Worm (Caenorhabditis elegans) whole organism, young adult: ENCODE data around the gene R144.11.

Experiments
- B0019.2 ChIP-seq: fragments of 200-800 bp; sonication (Bioruptor generic); conservative IDR thresholded peaks from 2 replicates; pipeline ENCODE4 v1.3.6; 2022; ENCODE audit warnings: missing genetic modification reagents, missing genetic modification characterization, missing compliant biosample characterization
- B0035.1 ChIP-seq: sonication (generic microtip); optimal IDR thresholded peaks from 2 replicates; lab custom pipeline; 2016; ENCODE audit warnings: missing genetic modification characterization, mild to moderate bottlenecking, missing compliant biosample characterization, missing genotype, missing genetic modification reagents
- B0261.1 ChIP-seq: sonication (generic microtip); optimal IDR thresholded peaks from 2 replicates; lab custom pipeline; 2016; ENCODE audit warnings: mild to moderate bottlenecking, missing genetic modification characterization, moderate library complexity, missing compliant biosample characterization
- B0336.3 ChIP-seq: fragments of 200-800 bp; sonication (Bioruptor generic); IDR thresholded peaks from 2 replicates; pipeline ENCODE4 v1.3.6; 2022; ENCODE audit warnings: missing genetic modification characterization, missing compliant biosample characterization
- C17E4.6 ChIP-seq: fragments of 200-800 bp; sonication (Bioruptor generic); IDR thresholded peaks from 2 replicates; pipeline ENCODE4 v1.3.6; 2022; ENCODE audit warnings: missing genetic modification reagents, missing genetic modification characterization, missing compliant biosample characterization
- D2030.7 ChIP-seq: fragments of 200-800 bp; sonication (Bioruptor generic); IDR thresholded peaks from 2 replicates; pipeline ENCODE4 v1.3.6; 2022; ENCODE audit warnings: missing genetic modification reagents, missing genetic modification characterization, missing compliant biosample characterization
- F33H1.4 ChIP-seq: fragments of 200-800 bp; sonication (Bioruptor generic); IDR thresholded peaks from 2 replicates; pipeline ENCODE4 v1.3.6; 2022; ENCODE audit warnings: missing genetic modification reagents, missing genetic modification characterization, missing compliant biosample characterization
- F49E8.2 ChIP-seq: sonication (generic microtip); optimal IDR thresholded peaks from 3 replicates; lab custom pipeline; 2017; ENCODE audit warnings: missing genetic modification characterization, mild to moderate bottlenecking, missing compliant biosample characterization, antibody characterized with exemption, moderate library complexity; ENCODE audit not compliant: insufficient read depth
- T07F8.4 ChIP-seq: sonication (generic microtip); optimal IDR thresholded peaks from 2 replicates; lab custom pipeline; 2016; ENCODE audit warnings: mild to moderate bottlenecking, missing genetic modification characterization, moderate library complexity, missing compliant biosample characterization
- Y53G8AR.9 ChIP-seq: fragments of 200-800 bp; sonication (Bioruptor generic); conservative IDR thresholded peaks from 2 replicates; pipeline ENCODE4 v1.3.6; 2022; ENCODE audit warnings: missing genetic modification reagents, missing genetic modification characterization, missing compliant biosample characterization
- Y79H2A.3 ChIP-seq: fragments of 200-800 bp; sonication (Bioruptor generic); conservative IDR thresholded peaks from 2 replicates; pipeline ENCODE4 v1.3.6; 2022; ENCODE audit warnings: missing genetic modification reagents, missing genetic modification characterization, missing compliant biosample characterization
- Y95B8A.8 ChIP-seq: fragments of 200-800 bp; sonication (Bioruptor generic); IDR thresholded peaks from 2 replicates; pipeline ENCODE4 v1.3.6; 2022; ENCODE audit warnings: missing genetic modification reagents, missing genetic modification characterization, missing compliant biosample characterization
- aptf-2 ChIP-seq: fragments of 200-800 bp; sonication (Bioruptor generic); conservative IDR thresholded peaks from 2 replicates; pipeline ENCODE4 v1.3.6; 2022; ENCODE audit warnings: missing genetic modification reagents, missing genetic modification characterization, missing compliant biosample characterization
- aptf-3 ChIP-seq: fragments of 200-800 bp; sonication (Bioruptor generic); IDR thresholded peaks from 2 replicates; pipeline ENCODE4 v1.3.6; 2022; ENCODE audit warnings: missing genetic modification characterization, missing compliant biosample characterization
- athp-1 ChIP-seq: sonication (generic microtip); optimal IDR thresholded peaks from 2 replicates; lab custom pipeline; 2017; ENCODE audit warnings: mild to moderate bottlenecking, missing genetic modification characterization, missing compliant biosample characterization
- dox-1 ChIP-seq: fragments of 200-800 bp; sonication (Bioruptor generic); IDR thresholded peaks from 2 replicates; pipeline ENCODE4 v1.3.6; 2022; ENCODE audit warnings: missing genetic modification reagents, missing genetic modification characterization, missing compliant biosample characterization
- dpl-1 ChIP-seq: fragments of 150-350 bp; optimal IDR thresholded peaks from 2 replicates; lab custom pipeline; 2014; ENCODE audit warnings: missing biosample characterization, missing genetic modification reagents, missing genetic modification characterization
- efl-1 ChIP-seq: fragments of 150-350 bp; optimal IDR thresholded peaks from 2 replicates; lab custom pipeline; 2014; ENCODE audit warnings: missing biosample characterization, missing genetic modification reagents, missing genetic modification characterization
- egl-44 ChIP-seq: fragments of 200-800 bp; sonication (Bioruptor generic); IDR thresholded peaks from 2 replicates; pipeline ENCODE4 v1.3.6; 2022; ENCODE audit warnings: missing genetic modification reagents, missing genetic modification characterization, missing compliant biosample characterization
- ets-4 ChIP-seq: fragments of 200-800 bp; sonication (Bioruptor generic); optimal IDR thresholded peaks from 2 replicates; lab custom pipeline; 2018; ENCODE audit warnings: mild to moderate bottlenecking, missing genetic modification characterization, missing compliant biosample characterization
- him-1 ChIP-seq: sonication (generic microtip); optimal IDR thresholded peaks from 2 replicates; lab custom pipeline; 2016; ENCODE audit warnings: missing genotype, missing genetic modification reagents, missing genetic modification characterization, missing compliant biosample characterization
- hlh-12 ChIP-seq: sonication (generic microtip); optimal IDR thresholded peaks from 2 replicates; lab custom pipeline; 2016; ENCODE audit warnings: missing genetic modification characterization, missing compliant biosample characterization
- hmg-1.2 ChIP-seq: fragments of 200-800 bp; sonication (Bioruptor generic); IDR thresholded peaks from 2 replicates; pipeline ENCODE4 v1.3.6; 2022; ENCODE audit warnings: missing genetic modification reagents, missing genetic modification characterization, missing compliant biosample characterization
- hmg-20 ChIP-seq: fragments of 200-800 bp; sonication (Bioruptor generic); IDR thresholded peaks from 2 replicates; pipeline ENCODE4 v1.3.6; 2022; ENCODE audit warnings: missing genetic modification reagents, missing genetic modification characterization, missing compliant biosample characterization
- hrde-1 ChIP-seq: sonication (generic microtip); optimal IDR thresholded peaks from 2 replicates; lab custom pipeline; 2016; ENCODE audit warnings: missing genetic modification characterization, mild to moderate bottlenecking, missing compliant biosample characterization, moderate library complexity, missing genotype, missing genetic modification reagents, borderline replicate concordance
- lin-54 ChIP-seq: fragments of 200-800 bp; sonication (Bioruptor generic); optimal IDR thresholded peaks from 2 replicates; lab custom pipeline; 2018; ENCODE audit warnings: mild to moderate bottlenecking, missing genetic modification characterization, missing compliant biosample characterization
- lir-1 ChIP-seq: fragments of 200-800 bp; sonication (Bioruptor generic); conservative IDR thresholded peaks from 2 replicates; pipeline ENCODE4 v1.3.6; 2022; ENCODE audit warnings: missing genetic modification reagents, missing genetic modification characterization, missing compliant biosample characterization
- lsl-1 ChIP-seq: fragments of 200-800 bp; sonication (Bioruptor generic); optimal IDR thresholded peaks from 2 replicates; lab custom pipeline; 2018; ENCODE audit warnings: mild to moderate bottlenecking, missing genetic modification characterization, moderate library complexity, missing compliant biosample characterization
- madf-10 ChIP-seq: sonication (generic microtip); optimal IDR thresholded peaks from 2 replicates; lab custom pipeline; 2016; ENCODE audit warnings: mild to moderate bottlenecking, missing genetic modification characterization, missing compliant biosample characterization
- madf-3 ChIP-seq: fragments of 200-800 bp; sonication (Bioruptor generic); IDR thresholded peaks from 2 replicates; pipeline ENCODE4 v1.3.6; 2022; ENCODE audit warnings: missing genetic modification reagents, missing genetic modification characterization, missing compliant biosample characterization
- madf-6 ChIP-seq: fragments of 200-800 bp; sonication (Bioruptor generic); IDR thresholded peaks from 2 replicates; pipeline ENCODE4 v1.3.6; 2022; ENCODE audit warnings: missing genetic modification reagents, missing genetic modification characterization, missing compliant biosample characterization
- madf-8 ChIP-seq: fragments of 200-800 bp; sonication (Bioruptor generic); conservative IDR thresholded peaks from 2 replicates; pipeline ENCODE4 v1.3.6; 2022; ENCODE audit warnings: missing genetic modification reagents, missing genetic modification characterization, missing compliant biosample characterization
- mes-4 ChIP-seq: sonication (generic microtip); optimal IDR thresholded peaks from 2 replicates; lab custom pipeline; 2016; ENCODE audit warnings: missing genotype, missing genetic modification characterization, missing compliant biosample characterization
- nfya-2 ChIP-seq: fragments of 200-800 bp; sonication (Bioruptor generic); IDR thresholded peaks from 2 replicates; pipeline ENCODE4 v1.3.6; 2022; ENCODE audit warnings: missing genetic modification reagents, missing genetic modification characterization, missing compliant biosample characterization
- rcor-1 ChIP-seq: fragments of 200-800 bp; sonication (Bioruptor generic); IDR thresholded peaks from 2 replicates; pipeline ENCODE4 v1.3.6; 2022; ENCODE audit warnings: missing genetic modification reagents, missing genetic modification characterization, missing compliant biosample characterization
- sea-2 ChIP-seq: fragments of 200-800 bp; sonication (Bioruptor generic); IDR thresholded peaks from 2 replicates; pipeline ENCODE4 v1.3.6; 2022; ENCODE audit warnings: missing genetic modification characterization, missing compliant biosample characterization
- snpc-4 ChIP-seq, 5 experiments: fragments of 150-350 bp in 1 of 5; sonication (generic microtip) in 4 of 5; optimal IDR thresholded peaks; 2 replicates each; lab custom pipeline; 2014 to 2018; ENCODE audit warnings: missing genetic modification characterization in 5 of 5, missing biosample characterization in 3 of 5, antibody characterized with exemption in 2 of 5, mild to moderate bottlenecking in 2 of 5, missing compliant biosample characterization in 2 of 5, missing genotype in 2 of 5, moderate library complexity in 2 of 5, missing genetic modification reagents in 1 of 5
- somi-1 ChIP-seq: fragments of 200-800 bp; sonication (Bioruptor generic); optimal IDR thresholded peaks from 2 replicates; lab custom pipeline; 2018; ENCODE audit warnings: mild to moderate bottlenecking, missing genetic modification characterization, missing compliant biosample characterization
- unc-130 ChIP-seq: sonication (generic microtip); optimal IDR thresholded peaks from 2 replicates; lab custom pipeline; 2016; ENCODE audit warnings: missing genetic modification reagents, missing genetic modification characterization, missing compliant biosample characterization
- xnd-1 ChIP-seq: sonication (generic microtip); optimal IDR thresholded peaks from 2 replicates; lab custom pipeline; 2016; ENCODE audit warnings: missing genotype, missing genetic modification reagents, missing genetic modification characterization, missing compliant biosample characterization
- ztf-18 ChIP-seq: sonication (generic microtip); optimal IDR thresholded peaks from 2 replicates; lab custom pipeline; 2016; ENCODE audit warnings: missing genotype, mild to moderate bottlenecking, missing genetic modification characterization, missing compliant biosample characterization
- ztf-25 ChIP-seq: fragments of 200-800 bp; sonication (Bioruptor generic); IDR thresholded peaks from 2 replicates; pipeline ENCODE4 v1.3.6; 2022; ENCODE audit warnings: missing genetic modification reagents, missing genetic modification characterization, missing compliant biosample characterization

Gene R144.11

DNA sequence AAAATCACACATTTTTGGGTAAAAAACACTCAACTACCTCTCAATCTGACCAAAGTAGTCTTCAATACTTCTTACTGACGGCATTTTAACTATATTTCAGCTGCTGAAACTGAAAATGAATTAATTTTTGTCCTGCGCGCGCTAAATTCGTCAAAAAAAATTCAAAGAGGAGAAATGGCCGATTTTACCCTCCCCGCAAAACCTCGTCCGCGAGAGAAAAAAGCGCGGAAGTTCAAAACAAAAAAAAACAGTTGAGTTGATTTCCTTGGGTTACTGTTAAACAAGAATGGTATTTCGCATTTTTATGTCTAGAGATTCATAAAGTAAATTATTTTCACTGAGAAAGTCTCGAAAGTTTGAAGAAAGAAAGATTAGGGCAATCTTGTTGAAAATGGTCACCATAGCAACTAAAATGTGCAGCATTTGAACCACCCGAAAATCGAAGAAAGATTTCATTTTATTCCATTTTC lies 21.8 kb downstream of the R144.11 start, which contains the start of the genes C27F2.10 and wdr-60:
TSS of gene C27F2.10 (minus strand) at position 109 of the 470 bp plus-strand sequence.
TSS of gene wdr-60 (plus strand) at position 420 of the 470 bp plus-strand sequence.
- TF ChIP-seq efl-1 (GFP tag; lab: Kevin White, UChicago), result peak; percentile 63
- TF ChIP-seq mes-4 (tag; lab: Kevin White, UChicago), result no peak
- no peak for TF ChIP-seq T07F8.4 (tag; lab: Kevin White, UChicago)
- peak; percentile 63 for TF ChIP-seq madf-6 (GFP tag; lab: Robert Waterston, UW)
- TF ChIP-seq lsl-1 (GFP tag; lab: Kevin White, UChicago), result peak; percentile 17
- peak; percentile 37; the same call in 1 of the 2 replicates for TF ChIP-seq F33H1.4 (GFP tag; lab: Robert Waterston, UW)
- TF ChIP-seq dox-1 (GFP tag; lab: Robert Waterston, UW), result 0 out of 2 replicates have a peak, but pooled peaks have one; percentile 21
- TF ChIP-seq madf-8, result 0 out of 2 replicates have a peak, but pooled peaks have one; percentile 5
- TF ChIP-seq hmg-20 (GFP tag; lab: Robert Waterston, UW), result no peak
- peak; percentile 78 for TF ChIP-seq lin-54 (GFP tag; lab: Kevin White, UChicago)
- peak; percentile 58 for TF ChIP-seq dpl-1 (GFP tag; lab: Kevin White, UChicago)

ce11 chrIII:4984444-4985086 lies 24.1 kb downstream of the R144.11 start, which contains the start of gene C27F2.7:
C27F2.7 (minus strand) TSS chrIII:4984494.
- TF ChIP-seq nfya-2 (GFP tag; lab: Robert Waterston, UW), result peak; percentile 92
- TF ChIP-seq sea-2 (GFP tag; lab: Robert Waterston, UW), result no peak
- TF ChIP-seq dpl-1 (GFP tag; lab: Kevin White, UChicago), result peak; percentile 47
- peak; percentile 79 for TF ChIP-seq B0336.3 (GFP tag; lab: Robert Waterston, UW)
- peak; percentile 90 for TF ChIP-seq madf-8
- no peak for TF ChIP-seq lir-1 (GFP tag; lab: Robert Waterston, UW)
- no peak for TF ChIP-seq hlh-12 (tag; lab: Kevin White, UChicago)
- TF ChIP-seq Y95B8A.8 (GFP tag; lab: Robert Waterston, UW), result peak; percentile 81
- TF ChIP-seq B0019.2, result peak; percentile 68; the same call in 1 of the 2 replicates
- TF ChIP-seq efl-1 (GFP tag; lab: Kevin White, UChicago), result peak; percentile 82
- TF ChIP-seq ztf-25 (GFP tag; lab: Robert Waterston, UW), result 0 out of 2 replicates have a peak, but pooled peaks have one; percentile 38
- peak; percentile 67 for TF ChIP-seq athp-1 (tag; lab: Kevin White, UChicago)
- TF ChIP-seq F49E8.2 (tag; lab: Kevin White, UChicago), result peak; percentile 72
- TF ChIP-seq Y53G8AR.9 (GFP tag; lab: Robert Waterston, UW), result 0 out of 2 replicates have a peak, but pooled peaks have one; percentile 57
- no peak for TF ChIP-seq snpc-4 (GFP tag; optimal IDR thresholded peaks at IDR 0.05; lab: Kevin White, UChicago)
- TF ChIP-seq snpc-4 (tag; optimal IDR thresholded peaks at IDR 0.05; lab: Kevin White, UChicago), result no peak
- peak; percentile 71; the same call in 1 of the 2 replicates for TF ChIP-seq C17E4.6
- peak; percentile 94 for TF ChIP-seq lsl-1 (GFP tag; lab: Kevin White, UChicago)
- peak; percentile 46 for TF ChIP-seq ztf-18 (tag; lab: Kevin White, UChicago)
- no peak for TF ChIP-seq aptf-3 (GFP tag; lab: Robert Waterston, UW)
- no peak for TF ChIP-seq somi-1 (GFP tag; lab: Kevin White, UChicago)
- peak; percentile 28 for TF ChIP-seq him-1
- TF ChIP-seq F33H1.4 (GFP tag; lab: Robert Waterston, UW), result peak; percentile 76
- TF ChIP-seq egl-44 (GFP tag; lab: Robert Waterston, UW), result no peak
- peak; percentile 70; the same call in 1 of the 2 replicates for TF ChIP-seq madf-3 (GFP tag; lab: Robert Waterston, UW)
- peak; percentile 80 for TF ChIP-seq xnd-1 (tag; lab: Kevin White, UChicago)
- TF ChIP-seq madf-6 (GFP tag; lab: Robert Waterston, UW), result peak; percentile 94
- 0 out of 2 replicates have a peak, but pooled peaks have one; percentile 34 for TF ChIP-seq aptf-2
- TF ChIP-seq unc-130 (GFP tag; lab: Kevin White, UChicago), result peak; percentile 45
- no peak for TF ChIP-seq B0261.1 (tag; lab: Kevin White, UChicago)
- peak; percentile 75 for TF ChIP-seq lin-54 (GFP tag; lab: Kevin White, UChicago)
- no peak for TF ChIP-seq B0035.1 (tag; lab: Kevin White, UChicago)
- peak; percentile 83 for TF ChIP-seq rcor-1 (GFP tag; lab: Robert Waterston, UW)
- TF ChIP-seq D2030.7, result peak; percentile 79
- peak; percentile 84 for TF ChIP-seq dox-1 (GFP tag; lab: Robert Waterston, UW)
- TF ChIP-seq Y79H2A.3 (GFP tag; lab: Robert Waterston, UW), result peak; percentile 73; the same call in 1 of the 2 replicates
- TF ChIP-seq ets-4 (GFP tag; lab: Kevin White, UChicago), result no peak
- TF ChIP-seq hrde-1 (tag; lab: Kevin White, UChicago), result peak; percentile 29
- no peak for TF ChIP-seq madf-10
- TF ChIP-seq hmg-1.2 (GFP tag; lab: Robert Waterston, UW), result peak; percentile 48
